Worm (Caenorhabditis elegans) whole organism, young adult: ENCODE data around the gene tebp-1.

Experiments used
- B0261.1 ChIP-seq: sonication (generic microtip); optimal IDR thresholded peaks from 2 replicates; lab custom pipeline; 2016; ENCODE audit warnings: mild to moderate bottlenecking, missing genetic modification characterization, moderate library complexity, missing compliant biosample characterization
- C06A6.2 ChIP-seq: fragments of 200-800 bp; sonication (Bioruptor generic); conservative IDR thresholded peaks from 2 replicates; pipeline ENCODE4 v1.3.6; 2022; ENCODE audit warnings: missing genetic modification characterization, missing compliant biosample characterization
- D2030.7 ChIP-seq: fragments of 200-800 bp; sonication (Bioruptor generic); IDR thresholded peaks from 2 replicates; pipeline ENCODE4 v1.3.6; 2022; ENCODE audit warnings: missing genetic modification reagents, missing genetic modification characterization, missing compliant biosample characterization
- F52B5.7 ChIP-seq: sonication (generic microtip); optimal IDR thresholded peaks from 2 replicates; lab custom pipeline; 2016; ENCODE audit warnings: mild to moderate bottlenecking, missing genetic modification characterization, missing compliant biosample characterization
- F55B11.4 ChIP-seq: sonication (generic microtip); optimal IDR thresholded peaks from 2 replicates; lab custom pipeline; 2016; ENCODE audit warnings: missing compliant biosample characterization, missing genetic modification characterization, borderline replicate concordance; ENCODE audit not compliant: insufficient read depth
- F57C9.4 ChIP-seq: sonication (generic microtip); optimal IDR thresholded peaks from 2 replicates; lab custom pipeline; 2017; ENCODE audit warnings: mild to moderate bottlenecking, missing genetic modification characterization, missing compliant biosample characterization
- K12H6.12 ChIP-seq: fragments of 200-800 bp; sonication (Bioruptor generic); optimal IDR thresholded peaks from 2 replicates; lab custom pipeline; 2018; ENCODE audit warnings: mild to moderate bottlenecking, missing genetic modification characterization, missing compliant biosample characterization
- akir-1 ChIP-seq: fragments of 200-800 bp; sonication (Bioruptor generic); optimal IDR thresholded peaks from 2 replicates; lab custom pipeline; 2018; ENCODE audit warnings: mild to moderate bottlenecking, missing genetic modification characterization, moderate library complexity, missing compliant biosample characterization
- aptf-2 ChIP-seq: fragments of 200-800 bp; sonication (Bioruptor generic); conservative IDR thresholded peaks from 2 replicates; pipeline ENCODE4 v1.3.6; 2022; ENCODE audit warnings: missing genetic modification reagents, missing genetic modification characterization, missing compliant biosample characterization
- attf-6 ChIP-seq: fragments of 200-800 bp; sonication (Bioruptor generic); IDR thresholded peaks from 2 replicates; pipeline ENCODE4 v1.3.6; 2022; ENCODE audit warnings: missing genetic modification reagents, missing genetic modification characterization, missing compliant biosample characterization
- ccch-3 ChIP-seq: fragments of 200-800 bp; sonication (Bioruptor generic); optimal IDR thresholded peaks from 2 replicates; lab custom pipeline; 2018; ENCODE audit warnings: mild to moderate bottlenecking, missing genetic modification characterization, missing compliant biosample characterization
- cebp-1 ChIP-seq, 2 experiments: fragments of 200-800 bp in 1 of 2; sonication (Bioruptor generic) in 1 of 2; sonication (generic microtip) in 1 of 2; IDR thresholded peaks in 1 of 2; optimal IDR thresholded peaks in 1 of 2; 2 replicates each; pipeline versions ENCODE4 v1.3.6 to Lab custom; 2017 to 2022; ENCODE audit warnings: missing compliant biosample characterization in 2 of 2, missing genetic modification characterization in 2 of 2, mild to moderate bottlenecking in 1 of 2, missing genetic modification reagents in 1 of 2, moderate library complexity in 1 of 2
- ceh-27 ChIP-seq: fragments of 200-800 bp; sonication (Bioruptor generic); optimal IDR thresholded peaks from 2 replicates; lab custom pipeline; 2018; ENCODE audit warnings: mild to moderate bottlenecking, missing genetic modification characterization, moderate library complexity, missing compliant biosample characterization
- ceh-40 ChIP-seq: fragments of 200-800 bp; sonication (Bioruptor generic); IDR thresholded peaks from 2 replicates; pipeline ENCODE4 v1.3.6; 2022; ENCODE audit warnings: missing genetic modification characterization, missing compliant biosample characterization
- ceh-58 ChIP-seq: fragments of 200-800 bp; sonication (Bioruptor generic); IDR thresholded peaks from 2 replicates; pipeline ENCODE4 v1.3.6; 2022; ENCODE audit warnings: missing genetic modification characterization, missing compliant biosample characterization
- ceh-91 ChIP-seq: fragments of 200-800 bp; sonication (Bioruptor generic); IDR thresholded peaks from 2 replicates; pipeline ENCODE4 v1.3.6; 2022; ENCODE audit warnings: missing genetic modification reagents, missing genetic modification characterization, missing compliant biosample characterization
- dpl-1 ChIP-seq: fragments of 150-350 bp; optimal IDR thresholded peaks from 2 replicates; lab custom pipeline; 2014; ENCODE audit warnings: missing biosample characterization, missing genetic modification reagents, missing genetic modification characterization
- efl-1 ChIP-seq: fragments of 150-350 bp; optimal IDR thresholded peaks from 2 replicates; lab custom pipeline; 2014; ENCODE audit warnings: missing biosample characterization, missing genetic modification reagents, missing genetic modification characterization
- egl-18 ChIP-seq: fragments of 200-800 bp; sonication (Bioruptor generic); IDR thresholded peaks from 2 replicates; pipeline ENCODE4 v1.3.6; 2022; ENCODE audit warnings: missing genetic modification reagents, missing genetic modification characterization, missing compliant biosample characterization
- egl-44 ChIP-seq: fragments of 200-800 bp; sonication (Bioruptor generic); IDR thresholded peaks from 2 replicates; pipeline ENCODE4 v1.3.6; 2022; ENCODE audit warnings: missing genetic modification reagents, missing genetic modification characterization, missing compliant biosample characterization
- ets-4 ChIP-seq: fragments of 200-800 bp; sonication (Bioruptor generic); optimal IDR thresholded peaks from 2 replicates; lab custom pipeline; 2018; ENCODE audit warnings: mild to moderate bottlenecking, missing genetic modification characterization, missing compliant biosample characterization
- him-1 ChIP-seq: sonication (generic microtip); optimal IDR thresholded peaks from 2 replicates; lab custom pipeline; 2016; ENCODE audit warnings: missing genotype, missing genetic modification reagents, missing genetic modification characterization, missing compliant biosample characterization
- hmg-1.2 ChIP-seq: fragments of 200-800 bp; sonication (Bioruptor generic); IDR thresholded peaks from 2 replicates; pipeline ENCODE4 v1.3.6; 2022; ENCODE audit warnings: missing genetic modification reagents, missing genetic modification characterization, missing compliant biosample characterization
- hsf-1 ChIP-seq: fragments of 200-800 bp; sonication (Bioruptor generic); IDR thresholded peaks from 2 replicates; pipeline ENCODE4 v1.3.6; 2022; ENCODE audit warnings: missing genetic modification reagents, missing genetic modification characterization, missing compliant biosample characterization
- let-526 ChIP-seq: fragments of 200-800 bp; sonication (Bioruptor generic); IDR thresholded peaks from 2 replicates; pipeline ENCODE4 v1.3.6; 2022; ENCODE audit warnings: missing genetic modification reagents, missing genetic modification characterization, missing compliant biosample characterization
- lin-26 ChIP-seq: fragments of 200-800 bp; sonication (Bioruptor generic); IDR thresholded peaks from 2 replicates; pipeline ENCODE4 v1.3.6; 2022; ENCODE audit warnings: missing genetic modification reagents, missing genetic modification characterization, missing compliant biosample characterization
- lin-54 ChIP-seq: fragments of 200-800 bp; sonication (Bioruptor generic); optimal IDR thresholded peaks from 2 replicates; lab custom pipeline; 2018; ENCODE audit warnings: mild to moderate bottlenecking, missing genetic modification characterization, missing compliant biosample characterization
- madf-3 ChIP-seq: fragments of 200-800 bp; sonication (Bioruptor generic); IDR thresholded peaks from 2 replicates; pipeline ENCODE4 v1.3.6; 2022; ENCODE audit warnings: missing genetic modification reagents, missing genetic modification characterization, missing compliant biosample characterization
- madf-6 ChIP-seq: fragments of 200-800 bp; sonication (Bioruptor generic); IDR thresholded peaks from 2 replicates; pipeline ENCODE4 v1.3.6; 2022; ENCODE audit warnings: missing genetic modification reagents, missing genetic modification characterization, missing compliant biosample characterization
- mel-28 ChIP-seq: sonication (generic microtip); optimal IDR thresholded peaks from 2 replicates; lab custom pipeline; 2016; ENCODE audit warnings: borderline replicate concordance, mild to moderate bottlenecking, missing genetic modification characterization, missing compliant biosample characterization
- nfya-1 ChIP-seq: sonication (generic microtip); optimal IDR thresholded peaks from 2 replicates; lab custom pipeline; 2017; ENCODE audit warnings: antibody characterized with exemption, missing compliant biosample characterization, missing genetic modification characterization, borderline replicate concordance; ENCODE audit not compliant: insufficient read depth
- nfya-2 ChIP-seq: fragments of 200-800 bp; sonication (Bioruptor generic); IDR thresholded peaks from 2 replicates; pipeline ENCODE4 v1.3.6; 2022; ENCODE audit warnings: missing genetic modification reagents, missing genetic modification characterization, missing compliant biosample characterization
- nfyb-1 ChIP-seq: fragments of 200-800 bp; sonication (Bioruptor generic); IDR thresholded peaks from 2 replicates; pipeline ENCODE4 v1.3.6; 2022; ENCODE audit warnings: missing genetic modification reagents, missing genetic modification characterization, missing compliant biosample characterization
- nhr-80 ChIP-seq: sonication (generic microtip); optimal IDR thresholded peaks from 2 replicates; lab custom pipeline; 2016; ENCODE audit warnings: missing genetic modification characterization, missing compliant biosample characterization
- nhr-90 ChIP-seq: sonication (generic microtip); optimal IDR thresholded peaks from 2 replicates; lab custom pipeline; 2016; ENCODE audit warnings: missing genotype, mild to moderate bottlenecking, missing genetic modification characterization, missing compliant biosample characterization
- pbrm-1 ChIP-seq: fragments of 200-800 bp; sonication (Bioruptor generic); IDR thresholded peaks from 2 replicates; pipeline ENCODE4 v1.3.6; 2022; ENCODE audit warnings: missing genetic modification reagents, missing genetic modification characterization, missing compliant biosample characterization
- rcor-1 ChIP-seq: fragments of 200-800 bp; sonication (Bioruptor generic); IDR thresholded peaks from 2 replicates; pipeline ENCODE4 v1.3.6; 2022; ENCODE audit warnings: missing genetic modification reagents, missing genetic modification characterization, missing compliant biosample characterization
- repo-1 ChIP-seq: sonication (generic microtip); optimal IDR thresholded peaks from 2 replicates; lab custom pipeline; 2017; ENCODE audit warnings: mild to moderate bottlenecking, missing genetic modification characterization, missing compliant biosample characterization
- sea-2 ChIP-seq: fragments of 200-800 bp; sonication (Bioruptor generic); IDR thresholded peaks from 2 replicates; pipeline ENCODE4 v1.3.6; 2022; ENCODE audit warnings: missing genetic modification characterization, missing compliant biosample characterization
- snpc-1.3 ChIP-seq: sonication (generic microtip); optimal IDR thresholded peaks from 2 replicates; lab custom pipeline; 2017; ENCODE audit warnings: missing genetic modification characterization, mild to moderate bottlenecking, missing compliant biosample characterization, antibody characterized with exemption, moderate library complexity, missing genotype, missing genetic modification reagents; ENCODE audit not compliant: insufficient read depth
- sptf-2 ChIP-seq: fragments of 200-800 bp; sonication (Bioruptor generic); optimal IDR thresholded peaks from 2 replicates; lab custom pipeline; 2018; ENCODE audit warnings: mild to moderate bottlenecking, missing genetic modification characterization, missing compliant biosample characterization
- tbx-9 ChIP-seq: sonication (generic microtip); optimal IDR thresholded peaks from 2 replicates; lab custom pipeline; 2016; ENCODE audit warnings: borderline replicate concordance, missing genetic modification characterization, inconsistent platforms, missing compliant biosample characterization
- zim-3 ChIP-seq: sonication (generic microtip); optimal IDR thresholded peaks from 2 replicates; lab custom pipeline; 2017; ENCODE audit warnings: mild to moderate bottlenecking, missing genetic modification characterization, moderate library complexity, missing compliant biosample characterization
- ztf-18 ChIP-seq: sonication (generic microtip); optimal IDR thresholded peaks from 2 replicates; lab custom pipeline; 2016; ENCODE audit warnings: missing genotype, mild to moderate bottlenecking, missing genetic modification characterization, missing compliant biosample characterization

tebp-1 gene

DNA sequence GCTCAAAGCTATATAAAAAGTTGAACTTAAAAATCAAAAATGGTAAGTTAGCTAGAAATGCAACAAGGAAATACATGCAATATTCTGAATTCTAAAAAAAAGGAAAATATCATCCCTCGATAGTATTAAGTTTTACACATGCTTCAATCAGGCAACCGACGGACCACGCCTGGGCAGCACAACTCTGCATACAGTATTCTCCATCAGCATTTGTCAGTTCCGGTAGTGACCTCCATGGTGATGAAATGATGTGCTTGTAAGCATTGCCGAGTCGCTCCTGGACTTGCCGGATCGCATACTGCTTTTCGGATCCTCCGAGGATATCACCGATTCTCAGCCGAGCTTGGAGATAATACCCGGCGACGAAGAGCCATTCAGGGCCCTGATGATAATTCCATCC is 11.1 kb upstream of the tebp-1 start (continued):
- TF ChIP-seq hsf-1 (GFP tag; lab: Robert Waterston, UW) (peak; percentile 75), F57C9.4 (tag; lab: Kevin White, UChicago) (peak; percentile 17), cebp-1 (GFP tag; IDR thresholded peaks at IDR 0.05; lab: Robert Waterston, UW) (no peak), cebp-1 (tag; optimal IDR thresholded peaks at IDR 0.05; lab: Kevin White, UChicago) (peak; percentile 71), pbrm-1 (GFP tag; lab: Robert Waterston, UW) (0 out of 2 replicates have a peak, but pooled peaks have one; percentile 28), rcor-1 (GFP tag; lab: Robert Waterston, UW) (peak; percentile 55), egl-44 (GFP tag; lab: Robert Waterston, UW) (0 out of 2 replicates have a peak, but pooled peaks have one; percentile 41), sea-2 (GFP tag; lab: Robert Waterston, UW) (no peak), repo-1 (tag; lab: Kevin White, UChicago) (peak; percentile 71), F52B5.7 (tag; lab: Kevin White, UChicago) (peak; percentile 39), K12H6.12 (tag; lab: Kevin White, UChicago) (no peak), hmg-1.2 (GFP tag; lab: Robert Waterston, UW) (peak; percentile 25; the same call in 1 of the 2 replicates), tbx-9 (tag; lab: Kevin White, UChicago) (peak; percentile 36), ceh-58 (GFP tag; lab: Robert Waterston, UW) (0 out of 2 replicates have a peak, but pooled peaks have one; percentile 58), nfyb-1 (GFP tag; lab: Robert Waterston, UW) (peak; percentile 69; the same call in 1 of the 2 replicates), lin-26 (GFP tag; lab: Robert Waterston, UW) (0 out of 2 replicates have a peak, but pooled peaks have one; percentile 53)

DNA sequence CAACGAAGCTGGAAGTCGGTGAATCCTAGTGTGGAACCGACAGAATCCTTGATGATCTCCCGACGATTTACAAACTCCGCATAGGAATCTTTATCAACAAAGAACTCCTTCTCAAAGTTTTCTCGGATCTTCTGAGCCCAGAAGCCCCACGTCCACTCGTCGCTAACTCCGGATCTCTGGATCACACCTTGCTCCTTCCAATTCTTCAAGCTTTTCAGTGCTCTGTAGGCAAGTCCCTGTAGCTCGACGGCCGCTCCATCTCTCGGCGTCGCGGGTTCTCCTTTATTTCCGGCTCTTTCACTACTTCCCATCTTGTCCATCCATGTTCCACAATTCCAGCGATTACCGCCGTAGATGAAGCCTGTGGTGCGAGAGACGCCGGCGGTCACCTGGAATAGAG is 10.5 kb upstream of the tebp-1 start:
- no peak for TF ChIP-seq dpl-1 (GFP tag; lab: Kevin White, UChicago)
- no peak for TF ChIP-seq ceh-27
- no peak for TF ChIP-seq nhr-90 (tag; lab: Kevin White, UChicago)
- TF ChIP-seq snpc-1.3, result no peak
- TF ChIP-seq ceh-58 (GFP tag; lab: Robert Waterston, UW), result no peak
- no peak for TF ChIP-seq let-526 (GFP tag; lab: Robert Waterston, UW)
- TF ChIP-seq egl-44 (GFP tag; lab: Robert Waterston, UW), result no peak
- TF ChIP-seq mel-28 (tag; lab: Kevin White, UChicago), result no peak
- no peak for TF ChIP-seq lin-54 (GFP tag; lab: Kevin White, UChicago)
- TF ChIP-seq hsf-1 (GFP tag; lab: Robert Waterston, UW), result no peak
- TF ChIP-seq madf-6, result no peak
- TF ChIP-seq zim-3 (tag; lab: Kevin White, UChicago), result no peak
- TF ChIP-seq, all 124 proteins: peak for 0

- TF ChIP-seq nfya-2 (GFP tag; lab: Robert Waterston, UW), result no peak
- TF ChIP-seq ets-4 (GFP tag; lab: Kevin White, UChicago), result no peak
- TF ChIP-seq egl-18 (GFP tag; lab: Robert Waterston, UW), result no peak
- TF ChIP-seq C06A6.2 (GFP tag; lab: Robert Waterston, UW), result no peak
- TF ChIP-seq him-1 (tag; lab: Kevin White, UChicago), result no peak
- TF ChIP-seq attf-6 (GFP tag; lab: Robert Waterston, UW), result no peak
- TF ChIP-seq ceh-91 (GFP tag; lab: Robert Waterston, UW), result no peak
- TF ChIP-seq ztf-18 (tag; lab: Kevin White, UChicago), result peak; percentile 43
- TF ChIP-seq aptf-2 (GFP tag; lab: Robert Waterston, UW), result no peak
- peak; percentile 47; the same call in 1 of the 2 replicates for TF ChIP-seq D2030.7
- no peak for TF ChIP-seq ccch-3 (GFP tag; lab: Kevin White, UChicago)
- TF ChIP-seq zim-3 (tag; lab: Kevin White, UChicago), result no peak
- no peak for TF ChIP-seq nfya-1 (tag; lab: Kevin White, UChicago)
- TF ChIP-seq efl-1 (GFP tag; lab: Kevin White, UChicago), result peak; percentile 68
- TF ChIP-seq F55B11.4 (tag; lab: Kevin White, UChicago), result no peak
- TF ChIP-seq ceh-40 (GFP tag; lab: Robert Waterston, UW), result no peak
- no peak for TF ChIP-seq pbrm-1 (GFP tag; lab: Robert Waterston, UW)
- no peak for TF ChIP-seq hmg-1.2 (GFP tag; lab: Robert Waterston, UW)
- no peak for TF ChIP-seq akir-1 (GFP tag; lab: Kevin White, UChicago)
- TF ChIP-seq nhr-80 (tag; lab: Kevin White, UChicago), result peak; percentile 5
- no peak for TF ChIP-seq B0261.1 (tag; lab: Kevin White, UChicago)
- no peak for TF ChIP-seq sptf-2 (GFP tag; lab: Kevin White, UChicago)
- peak; percentile 65 for TF ChIP-seq ceh-27
- no peak for TF ChIP-seq madf-3 (GFP tag; lab: Robert Waterston, UW)
These were observed 3.8 kb upstream of the tebp-1 start, which contains the start of the genes agl-1 and pfs-2 for ce11 chrII:14357936-14358416. TSS of gene agl-1 (minus strand) at chrII:14358113. TSS of gene pfs-2 (plus strand) at chrII:14358366.
